Fruit fly (Drosophila melanogaster) whole organism, pupa: ENCODE results near the gene CG15747.

Experiments used
- CG10348 ChIP-seq: fragments of 200-800 bp; sonication (Bioruptor generic); IDR thresholded peaks from 2 replicates; pipeline ENCODE4 v1.3.6; 2022; ENCODE audit warnings: missing biosample characterization, missing genetic modification characterization
- CG12605 ChIP-seq: fragments of 200-800 bp; sonication (Bioruptor generic); IDR thresholded peaks from 2 replicates; pipeline ENCODE4 v1.3.6; 2022; ENCODE audit warnings: missing biosample characterization, missing genetic modification characterization
- CG13204 ChIP-seq: fragments of 200-800 bp; sonication (Bioruptor generic); optimal IDR thresholded peaks from 2 replicates; lab custom pipeline; 2018; ENCODE audit warnings: missing biosample characterization, mild to moderate bottlenecking, missing genetic modification characterization, moderate library complexity
- CG14655 ChIP-seq: fragments of 200-800 bp; sonication (Bioruptor generic); optimal IDR thresholded peaks from 3 replicates; lab custom pipeline; 2017; ENCODE audit warnings: mild to moderate bottlenecking, missing biosample characterization, missing genetic modification reagents, missing genetic modification characterization
- CG15710 ChIP-seq: fragments of 200-800 bp; sonication (Bioruptor generic); optimal IDR thresholded peaks from 2 replicates; lab custom pipeline; 2018; ENCODE audit warnings: missing biosample characterization, mild to moderate bottlenecking, missing genetic modification characterization, moderate library complexity
- CG17806 ChIP-seq: fragments of 200-800 bp; sonication (Bioruptor generic); optimal IDR thresholded peaks from 2 replicates; lab custom pipeline; 2018; ENCODE audit warnings: missing biosample characterization, mild to moderate bottlenecking, missing genetic modification characterization, moderate library complexity
- CG32121 ChIP-seq: fragments of 200-800 bp; sonication (Bioruptor generic); IDR thresholded peaks from 2 replicates; pipeline ENCODE4 v1.3.6; 2022; ENCODE audit warnings: missing biosample characterization, missing genetic modification characterization
- CG34367 ChIP-seq: fragments of 200-800 bp; sonication (Bioruptor generic); optimal IDR thresholded peaks from 2 replicates; lab custom pipeline; 2018; ENCODE audit warnings: missing biosample characterization, mild to moderate bottlenecking, missing genetic modification characterization
- CG4496 ChIP-seq: fragments of 200-800 bp; sonication (Bioruptor generic); IDR thresholded peaks from 3 replicates; pipeline ENCODE4 v1.3.6; 2022; ENCODE audit warnings: missing biosample characterization, missing genetic modification characterization
- CG8159 ChIP-seq: fragments of 200-800 bp; sonication (Bioruptor generic); optimal IDR thresholded peaks from 3 replicates; lab custom pipeline; 2018; ENCODE audit warnings: missing biosample characterization, mild to moderate bottlenecking, missing genetic modification characterization, moderate library complexity
- CG8301 ChIP-seq: fragments of 200-800 bp; sonication (Bioruptor generic); optimal IDR thresholded peaks from 2 replicates; lab custom pipeline; 2018; ENCODE audit warnings: missing biosample characterization, mild to moderate bottlenecking, missing genetic modification characterization
- CG9948 ChIP-seq: fragments of 200-800 bp; sonication (Bioruptor generic); optimal IDR thresholded peaks from 2 replicates; lab custom pipeline; 2018; ENCODE audit warnings: missing biosample characterization, mild to moderate bottlenecking, missing genetic modification characterization, moderate library complexity
- D1 ChIP-seq: fragments of 200-800 bp; sonication (Bioruptor generic); optimal IDR thresholded peaks from 2 replicates; lab custom pipeline; 2018; ENCODE audit warnings: missing biosample characterization, mild to moderate bottlenecking, missing genetic modification characterization, moderate library complexity
- EcR ChIP-seq: fragments of 200-800 bp; sonication (Bioruptor generic); optimal IDR thresholded peaks from 3 replicates; lab custom pipeline; 2019; ENCODE audit warnings: missing biosample characterization, missing genetic modification characterization, mild to moderate bottlenecking, moderate library complexity, missing genetic modification reagents
- Ets98B ChIP-seq: fragments of 200-800 bp; sonication (Bioruptor generic); IDR thresholded peaks from 2 replicates; pipeline ENCODE4 v1.3.6; 2022; ENCODE audit warnings: missing biosample characterization, missing genetic modification characterization
- Pif1A ChIP-seq: fragments of 200-800 bp; sonication (Bioruptor generic); optimal IDR thresholded peaks from 3 replicates; lab custom pipeline; 2016; ENCODE audit warnings: missing biosample characterization, missing genetic modification characterization
- Pif1B ChIP-seq: fragments of 200-800 bp; sonication (Bioruptor generic); optimal IDR thresholded peaks from 3 replicates; lab custom pipeline; 2016; ENCODE audit warnings: missing biosample characterization, missing genetic modification characterization
- Snoo ChIP-seq: fragments of 200-800 bp; sonication (Bioruptor generic); optimal IDR thresholded peaks from 3 replicates; lab custom pipeline; 2017; ENCODE audit warnings: missing biosample characterization, mild to moderate bottlenecking, missing genetic modification characterization, inconsistent platforms
- fd96Ca ChIP-seq: fragments of 200-800 bp; sonication (Bioruptor generic); IDR thresholded peaks from 3 replicates; pipeline ENCODE4 v1.3.6; 2022; ENCODE audit warnings: missing biosample characterization, missing genetic modification characterization
- gl ChIP-seq: fragments of 200-800 bp; sonication (Bioruptor generic); optimal IDR thresholded peaks from 2 replicates; lab custom pipeline; 2018; ENCODE audit warnings: missing biosample characterization, mild to moderate bottlenecking, missing genetic modification characterization
- rn ChIP-seq: fragments of 200-800 bp; sonication (Bioruptor generic); IDR thresholded peaks from 2 replicates; pipeline ENCODE4 v1.3.6; 2022; ENCODE audit warnings: missing biosample characterization, missing genetic modification characterization

Gene CG15747

dm6 chrX:13384583-13385342 lies 46.6 kb downstream of the CG15747 start, which contains the start of the genes Rbp1-like and Tim9a:
Rbp1-like (minus strand) TSS chrX:13384877.
Tim9a (plus strand) TSS chrX:13385210.
- TF ChIP-seq CG8159 (peak; percentile 23), CG15710 (tag; lab: Kevin White, UChicago) (peak; percentile 4), Snoo (tag; lab: Kevin White, UChicago) (peak; percentile 28), CG13204 (GFP tag; lab: Kevin White, UChicago) (no peak), CG14655 (GFP tag; lab: Kevin White, UChicago) (peak; percentile 24), Pif1B (GFP tag; lab: Kevin White, UChicago) (peak; percentile 30)

dm6 chrX:13386776-13387175 lies 48.7 kb downstream of the CG15747 start:
- TF ChIP-seq CG15710 (tag; lab: Kevin White, UChicago) (no peak), EcR (peak; percentile 2)

dm6 chrX:13387373-13387850 lies 49.3 kb downstream of the CG15747 start, which contains the start of the genes Ype and CG1662:
Ype (minus strand) TSS chrX:13387417.
CG1662 (plus strand) TSS chrX:13387563.
- no peak for TF ChIP-seq gl (tag; lab: Kevin White, UChicago)
- peak; percentile 38 for TF ChIP-seq Pif1A
- TF ChIP-seq CG12605 (GFP tag; lab: Robert Waterston, UW): no peak
- peak; percentile 65 for TF ChIP-seq CG9948 (tag; lab: Kevin White, UChicago)
- TF ChIP-seq CG17806 (tag; lab: Kevin White, UChicago): peak; percentile 50
- TF ChIP-seq CG4496 (GFP tag; lab: Robert Waterston, UW): peak; percentile 76
- no peak for TF ChIP-seq rn (GFP tag; lab: Robert Waterston, UW)
- TF ChIP-seq Pif1B (GFP tag; lab: Kevin White, UChicago): peak; percentile 49
- TF ChIP-seq EcR: no peak
- no peak for TF ChIP-seq CG10348 (GFP tag; lab: Robert Waterston, UW)
- peak; percentile 43 for TF ChIP-seq CG8301 (tag; lab: Kevin White, UChicago)
- peak; percentile 6 for TF ChIP-seq D1 (tag; lab: Kevin White, UChicago)
- peak; percentile 42 for TF ChIP-seq Ets98B (GFP tag; lab: Robert Waterston, UW)
- TF ChIP-seq CG32121 (GFP tag; lab: Robert Waterston, UW): peak; percentile 44; the same call in 1 of the 2 replicates
- peak; percentile 69 for TF ChIP-seq Snoo (tag; lab: Kevin White, UChicago)
- TF ChIP-seq CG14655 (GFP tag; lab: Kevin White, UChicago): peak; percentile 71
- TF ChIP-seq CG8159: peak; percentile 73
- peak; percentile 78 for TF ChIP-seq CG15710 (tag; lab: Kevin White, UChicago)
- peak; percentile 57 for TF ChIP-seq CG34367
- TF ChIP-seq fd96Ca: no peak
- no peak for TF ChIP-seq CG13204 (GFP tag; lab: Kevin White, UChicago)
